Worm (Caenorhabditis elegans) whole organism, L3 larva: ENCODE data around the gene clc-4.
A peak's percentile ranks its signal among the peaks of the same experiment; 100 is the strongest.

Source experiments
- ZK546.5 ChIP-seq: sonication (generic microtip); optimal IDR thresholded peaks from 2 replicates; lab custom pipeline; 2017; ENCODE audit warnings: missing biosample characterization, missing genetic modification characterization
- ama-1 ChIP-seq: fragments of 150-350 bp; optimal IDR thresholded peaks from 2 replicates; lab custom pipeline; 2018
- jun-1 ChIP-seq: fragments of 150-350 bp; optimal IDR thresholded peaks from 2 replicates; lab custom pipeline; 2014; ENCODE audit warnings: missing biosample characterization, missing genetic modification reagents, missing genetic modification characterization
- nhr-11 ChIP-seq: fragments of 150-350 bp; optimal IDR thresholded peaks from 2 replicates; lab custom pipeline; 2014; ENCODE audit warnings: missing biosample characterization, missing genetic modification characterization
- nhr-237 ChIP-seq: fragments of 150-350 bp; optimal IDR thresholded peaks from 2 replicates; lab custom pipeline; 2014; ENCODE audit warnings: missing biosample characterization, missing genetic modification characterization
- nhr-28 ChIP-seq: fragments of 150-350 bp; optimal IDR thresholded peaks from 2 replicates; lab custom pipeline; 2014; ENCODE audit warnings: missing biosample characterization, missing genetic modification characterization
- nhr-76 ChIP-seq: fragments of 150-350 bp; sonication (generic microtip); optimal IDR thresholded peaks from 5 replicates; lab custom pipeline; 2014; ENCODE audit warnings: missing biosample characterization, missing genetic modification characterization
- pqm-1 ChIP-seq: fragments of 150-350 bp; optimal IDR thresholded peaks from 2 replicates; lab custom pipeline; 2017; ENCODE audit warnings: missing biosample characterization, missing genetic modification characterization, inconsistent platforms
- tbx-2 ChIP-seq: sonication (generic microtip); optimal IDR thresholded peaks from 2 replicates; lab custom pipeline; 2016; ENCODE audit warnings: mild to moderate bottlenecking, missing genetic modification characterization, missing compliant biosample characterization

ce11 chrX:10748145-10748544 is 35.6 kb downstream of the clc-4 start:
- no peak for TF ChIP-seq nhr-28 (tag; lab: Kevin White, UChicago)
- TF ChIP-seq tbx-2 (tag; lab: Kevin White, UChicago), result no peak
- TF ChIP-seq ama-1 (lab: Kevin White, UChicago), result no peak
- TF ChIP-seq ZK546.5 (tag; lab: Kevin White, UChicago), result no peak
- TF ChIP-seq pqm-1 (tag; lab: Kevin White, UChicago), result peak; percentile 19
- no peak for TF ChIP-seq nhr-237 (tag; lab: Kevin White, UChicago)
- no peak for TF ChIP-seq jun-1 (tag; lab: Kevin White, UChicago)
- no peak for TF ChIP-seq nhr-76 (tag; lab: Kevin White, UChicago)
- no peak for TF ChIP-seq nhr-11 (tag; lab: Kevin White, UChicago)
